Worm (Caenorhabditis elegans) whole organism, mixed stage, embryonic: ENCODE measurements around the gene nas-8.

Experiments used
- M03D4.4 ChIP-seq: sonication (generic microtip); optimal IDR thresholded peaks from 2 replicates; lab custom pipeline; 2017; ENCODE audit warnings: mild to moderate bottlenecking, missing genetic modification characterization, missing compliant biosample characterization
- bed-3 ChIP-seq: fragments of 200-800 bp; sonication (Bioruptor generic); optimal IDR thresholded peaks from 3 replicates; lab custom pipeline; 2018; ENCODE audit warnings: mild to moderate bottlenecking, missing genetic modification characterization, moderate library complexity, missing compliant biosample characterization
- blmp-1 ChIP-seq: fragments of 150-350 bp; optimal IDR thresholded peaks from 2 replicates; lab custom pipeline; 2014; ENCODE audit warnings: missing biosample characterization, missing genetic modification characterization
- ceh-39 ChIP-seq: fragments of 150-350 bp; optimal IDR thresholded peaks from 2 replicates; lab custom pipeline; 2014; ENCODE audit warnings: missing biosample characterization, missing genetic modification characterization
- ceh-43 ChIP-seq: fragments of 200-800 bp; sonication (Bioruptor generic); optimal IDR thresholded peaks from 2 replicates; lab custom pipeline; 2018; ENCODE audit warnings: mild to moderate bottlenecking, missing genetic modification characterization, moderate library complexity, missing compliant biosample characterization
- ceh-83 ChIP-seq: fragments of 200-800 bp; sonication (Bioruptor generic); optimal IDR thresholded peaks from 2 replicates; lab custom pipeline; 2018; ENCODE audit warnings: mild to moderate bottlenecking, missing genetic modification characterization, missing compliant biosample characterization
- ces-1 ChIP-seq: fragments of 150-350 bp; optimal IDR thresholded peaks from 2 replicates; lab custom pipeline; 2014; ENCODE audit warnings: missing biosample characterization, missing genetic modification reagents, missing genetic modification characterization
- cnd-1 ChIP-seq: fragments of 200-800 bp; sonication (Bioruptor generic); optimal IDR thresholded peaks from 2 replicates; lab custom pipeline; 2018; ENCODE audit warnings: mild to moderate bottlenecking, missing genetic modification characterization, missing compliant biosample characterization
- drap-1 ChIP-seq: fragments of 200-800 bp; sonication (Bioruptor generic); optimal IDR thresholded peaks from 3 replicates; lab custom pipeline; 2018; ENCODE audit warnings: mild to moderate bottlenecking, missing genetic modification characterization, missing compliant biosample characterization
- elt-1 ChIP-seq: sonication (generic microtip); optimal IDR thresholded peaks from 2 replicates; lab custom pipeline; 2017; ENCODE audit warnings: missing genetic modification characterization, mild to moderate bottlenecking, missing compliant biosample characterization, antibody characterized with exemption, moderate library complexity, borderline replicate concordance; ENCODE audit not compliant: insufficient read depth
- elt-3 ChIP-seq: fragments of 150-350 bp; optimal IDR thresholded peaks from 2 replicates; lab custom pipeline; 2014; ENCODE audit warnings: missing biosample characterization, missing genetic modification characterization
- flh-1 ChIP-seq: fragments of 200-800 bp; sonication (Bioruptor generic); optimal IDR thresholded peaks from 2 replicates; lab custom pipeline; 2018; ENCODE audit warnings: mild to moderate bottlenecking, missing genetic modification characterization, moderate library complexity, missing compliant biosample characterization
- ham-2 ChIP-seq: fragments of 200-800 bp; sonication (Bioruptor generic); optimal IDR thresholded peaks from 2 replicates; lab custom pipeline; 2018; ENCODE audit warnings: mild to moderate bottlenecking, missing genetic modification characterization, missing compliant biosample characterization
- hlh-1 ChIP-seq: fragments of 150-350 bp; optimal IDR thresholded peaks from 2 replicates; lab custom pipeline; 2014; ENCODE audit warnings: missing biosample characterization, missing genetic modification reagents, missing genetic modification characterization
- lin-13 ChIP-seq: fragments of 150-350 bp; optimal IDR thresholded peaks from 2 replicates; lab custom pipeline; 2014; ENCODE audit warnings: missing biosample characterization, missing genetic modification characterization
- lin-32 ChIP-seq: fragments of 200-800 bp; sonication (Bioruptor generic); optimal IDR thresholded peaks from 2 replicates; lab custom pipeline; 2018; ENCODE audit warnings: mild to moderate bottlenecking, missing genetic modification characterization, missing compliant biosample characterization
- lsy-2 ChIP-seq: fragments of 150-350 bp; optimal IDR thresholded peaks from 2 replicates; lab custom pipeline; 2014; ENCODE audit warnings: missing biosample characterization, missing genetic modification characterization
- mab-5 ChIP-seq: fragments of 150-350 bp; optimal IDR thresholded peaks from 2 replicates; lab custom pipeline; 2014; ENCODE audit warnings: missing biosample characterization, missing genetic modification characterization
- mep-1 ChIP-seq: fragments of 150-350 bp; optimal IDR thresholded peaks from 2 replicates; lab custom pipeline; 2017; ENCODE audit warnings: missing biosample characterization, missing genetic modification reagents, missing genetic modification characterization, inconsistent platforms
- mls-2 ChIP-seq: sonication (generic microtip); optimal IDR thresholded peaks from 2 replicates; lab custom pipeline; 2016; ENCODE audit warnings: mild to moderate bottlenecking, missing genetic modification characterization, moderate library complexity, missing compliant biosample characterization
- nhr-12 ChIP-seq: fragments of 150-350 bp; optimal IDR thresholded peaks from 2 replicates; lab custom pipeline; 2014; ENCODE audit warnings: missing biosample characterization, missing genetic modification characterization
- nhr-2 ChIP-seq: fragments of 150-350 bp; optimal IDR thresholded peaks from 2 replicates; lab custom pipeline; 2014; ENCODE audit warnings: missing biosample characterization, missing genetic modification characterization
- nhr-237 ChIP-seq: fragments of 150-350 bp; optimal IDR thresholded peaks from 2 replicates; lab custom pipeline; 2014; ENCODE audit warnings: missing biosample characterization, missing genetic modification characterization
- nhr-28 ChIP-seq: fragments of 150-350 bp; optimal IDR thresholded peaks from 2 replicates; lab custom pipeline; 2014; ENCODE audit warnings: missing biosample characterization, missing genetic modification characterization
- nhr-76 ChIP-seq: sonication (generic microtip); optimal IDR thresholded peaks from 2 replicates; lab custom pipeline; 2017; ENCODE audit warnings: missing biosample characterization, missing genetic modification characterization
- pha-4 ChIP-seq: fragments of 150-350 bp; optimal IDR thresholded peaks from 2 replicates; lab custom pipeline; 2018; ENCODE audit warnings: missing biosample characterization, missing genetic modification reagents, missing genetic modification characterization
- sem-2 ChIP-seq: fragments of 200-800 bp; sonication (Bioruptor generic); optimal IDR thresholded peaks from 2 replicates; lab custom pipeline; 2018; ENCODE audit warnings: mild to moderate bottlenecking, missing genetic modification characterization, missing compliant biosample characterization
- snpc-4 ChIP-seq: fragments of 150-350 bp; optimal IDR thresholded peaks from 2 replicates; lab custom pipeline; 2014; ENCODE audit warnings: missing biosample characterization, missing genetic modification characterization
- sptf-1 ChIP-seq: sonication (generic microtip); optimal IDR thresholded peaks from 2 replicates; lab custom pipeline; 2017; ENCODE audit warnings: mild to moderate bottlenecking, missing genetic modification characterization, moderate library complexity, missing compliant biosample characterization
- tbx-8 ChIP-seq: fragments of 200-800 bp; sonication (Bioruptor generic); optimal IDR thresholded peaks from 2 replicates; lab custom pipeline; 2018; ENCODE audit warnings: mild to moderate bottlenecking, missing genetic modification characterization, moderate library complexity, missing compliant biosample characterization
- unc-120 ChIP-seq: sonication (generic microtip); optimal IDR thresholded peaks from 2 replicates; lab custom pipeline; 2017; ENCODE audit warnings: missing genetic modification characterization, missing compliant biosample characterization; ENCODE audit not compliant: poor library complexity, severe bottlenecking
- unc-39 ChIP-seq: fragments of 150-350 bp; optimal IDR thresholded peaks from 2 replicates; lab custom pipeline; 2014; ENCODE audit warnings: missing biosample characterization, missing genetic modification characterization
- unc-62 ChIP-seq: fragments of 150-350 bp; optimal IDR thresholded peaks from 2 replicates; lab custom pipeline; 2014; ENCODE audit warnings: missing biosample characterization, missing genetic modification reagents, missing genetic modification characterization
- zip-8 ChIP-seq: fragments of 150-350 bp; optimal IDR thresholded peaks from 2 replicates; lab custom pipeline; 2014; ENCODE audit warnings: missing biosample characterization, missing genetic modification characterization
- ztf-11 ChIP-seq: fragments of 150-350 bp; optimal IDR thresholded peaks from 2 replicates; lab custom pipeline; 2014; ENCODE audit warnings: missing biosample characterization, missing genetic modification characterization

The nas-8 gene

ce11 chrIV:7081214-7081613 lies 33.5 kb upstream of the nas-8 start, which contains the start of gene Y43B11AR.1:
TSS of gene Y43B11AR.1 (plus strand) at chrIV:7081514.
- TF ChIP-seq unc-62 = no peak
- no peak for TF ChIP-seq nhr-2
- no peak for TF ChIP-seq nhr-237 (tag; lab: Kevin White, UChicago)
- TF ChIP-seq ham-2 (GFP tag; lab: Kevin White, UChicago) = no peak
- no peak for TF ChIP-seq zip-8 (tag; lab: Kevin White, UChicago)
- no peak for TF ChIP-seq sem-2
- no peak for TF ChIP-seq drap-1 (GFP tag; lab: Kevin White, UChicago)
- TF ChIP-seq ces-1 = no peak
- no peak for TF ChIP-seq elt-1 (tag; lab: Kevin White, UChicago)
- TF ChIP-seq ceh-43 = no peak

ce11 chrIV:7083382-7083784 lies 31.3 kb upstream of the nas-8 start, which contains the start of gene Y43B11AR.3:
TSS of gene Y43B11AR.3 (minus strand) at chrIV:7083716.
- TF ChIP-seq zip-8 (tag; lab: Kevin White, UChicago) (no peak), nhr-76 (tag; lab: Kevin White, UChicago) (no peak), ceh-83 (GFP tag; lab: Kevin White, UChicago) (no peak)

- TF ChIP-seq unc-120 (tag; lab: Kevin White, UChicago) (no peak), lin-13 (tag; lab: Kevin White, UChicago) (no peak), elt-3 (tag; lab: Kevin White, UChicago) (no peak), bed-3 (GFP tag; lab: Kevin White, UChicago) (no peak), elt-1 (tag; lab: Kevin White, UChicago) (no peak), drap-1 (GFP tag; lab: Kevin White, UChicago) (no peak), ztf-11 (tag; lab: Kevin White, UChicago) (no peak), lin-32 (GFP tag; lab: Kevin White, UChicago) (no peak), hlh-1 (tag; lab: Kevin White, UChicago) (no peak), pha-4 (tag; lab: Kevin White, UChicago) (no peak), ham-2 (GFP tag; lab: Kevin White, UChicago) (no peak), nhr-76 (tag; lab: Kevin White, UChicago) (no peak), nhr-12 (tag; lab: Kevin White, UChicago) (no peak), sem-2 (no peak), snpc-4 (tag; lab: Kevin White, UChicago) (no peak), tbx-8 (GFP tag; lab: Kevin White, UChicago) (no peak), mep-1 (tag; lab: Kevin White, UChicago) (no peak), nhr-2 (no peak)
These were observed 30.7 kb upstream of the nas-8 start for ce11 chrIV:7083976-7084375.

- TF ChIP-seq sem-2 (no peak), snpc-4 (tag; lab: Kevin White, UChicago) (no peak), nhr-76 (tag; lab: Kevin White, UChicago) (no peak), sptf-1 (tag; lab: Kevin White, UChicago) (peak; percentile 76), ces-1 (peak; percentile 59), bed-3 (GFP tag; lab: Kevin White, UChicago) (no peak), tbx-8 (GFP tag; lab: Kevin White, UChicago) (no peak), elt-3 (tag; lab: Kevin White, UChicago) (peak; percentile 26), nhr-2 (no peak), nhr-12 (tag; lab: Kevin White, UChicago) (no peak), ham-2 (GFP tag; lab: Kevin White, UChicago) (peak; percentile 39), mls-2 (tag; lab: Kevin White, UChicago) (no peak), nhr-237 (tag; lab: Kevin White, UChicago) (peak; percentile 90), ceh-39 (tag; lab: Kevin White, UChicago) (peak; percentile 64), zip-8 (tag; lab: Kevin White, UChicago) (no peak), flh-1 (GFP tag; lab: Kevin White, UChicago) (no peak), ceh-83 (GFP tag; lab: Kevin White, UChicago) (peak; percentile 36), hlh-1 (tag; lab: Kevin White, UChicago) (peak; percentile 82), unc-39 (tag; lab: Kevin White, UChicago) (no peak), lin-32 (GFP tag; lab: Kevin White, UChicago) (no peak), blmp-1 (tag; lab: Kevin White, UChicago) (no peak), elt-1 (tag; lab: Kevin White, UChicago) (no peak), lsy-2 (tag; lab: Kevin White, UChicago) (peak; percentile 86), lin-13 (tag; lab: Kevin White, UChicago) (peak; percentile 71), nhr-28 (tag; lab: Kevin White, UChicago) (no peak), ceh-43 (no peak), mab-5 (tag; lab: Kevin White, UChicago) (no peak), unc-62 (peak; percentile 57), mep-1 (tag; lab: Kevin White, UChicago) (peak; percentile 94), drap-1 (GFP tag; lab: Kevin White, UChicago) (peak; percentile 17), M03D4.4 (peak; percentile 8), unc-120 (tag; lab: Kevin White, UChicago) (peak; percentile 27), cnd-1 (tag; lab: Kevin White, UChicago) (peak; percentile 69), pha-4 (tag; lab: Kevin White, UChicago) (peak; percentile 58), ztf-11 (tag; lab: Kevin White, UChicago) (no peak)
These were observed 30.0 kb upstream of the nas-8 start, which contains the start of gene rps-4 for ce11 chrIV:7084632-7085160. TSS of gene rps-4 (minus strand) at chrIV:7084682.
